Fruit fly (Drosophila melanogaster): ENCODE data around the gene nerfin-2.

DNA sequence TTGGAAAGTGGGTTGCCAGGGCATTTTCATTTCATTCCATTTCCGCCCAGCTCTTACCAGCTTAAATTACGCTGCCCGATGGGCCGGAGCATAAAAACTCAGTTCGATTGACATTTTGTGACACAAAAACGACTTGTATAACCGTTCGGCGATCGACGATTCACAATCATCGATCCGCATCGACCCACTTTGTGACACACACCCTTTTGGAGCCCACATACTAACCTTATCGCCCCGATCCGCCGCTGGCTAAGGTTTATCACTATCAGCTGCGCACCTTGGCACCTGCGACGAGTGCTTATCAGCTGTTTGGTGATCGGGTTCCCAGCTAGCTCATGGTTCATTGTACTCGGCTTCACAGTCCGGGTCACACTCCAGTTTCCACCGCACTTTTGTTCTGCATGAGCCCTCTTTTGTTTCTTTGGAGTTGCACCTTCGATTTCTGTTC, 28.5 kb downstream of the nerfin-2 start:
- TF ChIP-seq CG8478 (optimal IDR thresholded peaks at IDR 0.05) (no peak), psq (optimal IDR thresholded peaks at IDR 0.05) (no peak), Dll (optimal IDR thresholded peaks at IDR 0.05) (no peak), pan (optimal IDR thresholded peaks at IDR 0.05) (no peak)

Data from whole organism.